Worm (Caenorhabditis elegans): ENCODE measurements around the gene srh-92.

srh-92 gene

ce11 chrV:7420162-7420561 lies 40.6 kb downstream of the srh-92 start, which contains the start of gene srxa-4:
Gene srxa-4 (plus strand): TSS chrV:7420462.
- TF ChIP-seq unc-62 (GFP tag; optimal IDR thresholded peaks at IDR 0.05) (no peak), F13H6.1 (tag; optimal IDR thresholded peaks at IDR 0.05) (no peak), sem-4 (tag; optimal IDR thresholded peaks at IDR 0.05) (no peak), elt-3 (tag; optimal IDR thresholded peaks at IDR 0.05) (no peak), Y55F3AM.14 (GFP tag; optimal IDR thresholded peaks at IDR 0.05) (no peak), sma-9 (GFP tag; optimal IDR thresholded peaks at IDR 0.05) (no peak), sma-9 (tag; optimal IDR thresholded peaks at IDR 0.05) (no peak)

DNA sequence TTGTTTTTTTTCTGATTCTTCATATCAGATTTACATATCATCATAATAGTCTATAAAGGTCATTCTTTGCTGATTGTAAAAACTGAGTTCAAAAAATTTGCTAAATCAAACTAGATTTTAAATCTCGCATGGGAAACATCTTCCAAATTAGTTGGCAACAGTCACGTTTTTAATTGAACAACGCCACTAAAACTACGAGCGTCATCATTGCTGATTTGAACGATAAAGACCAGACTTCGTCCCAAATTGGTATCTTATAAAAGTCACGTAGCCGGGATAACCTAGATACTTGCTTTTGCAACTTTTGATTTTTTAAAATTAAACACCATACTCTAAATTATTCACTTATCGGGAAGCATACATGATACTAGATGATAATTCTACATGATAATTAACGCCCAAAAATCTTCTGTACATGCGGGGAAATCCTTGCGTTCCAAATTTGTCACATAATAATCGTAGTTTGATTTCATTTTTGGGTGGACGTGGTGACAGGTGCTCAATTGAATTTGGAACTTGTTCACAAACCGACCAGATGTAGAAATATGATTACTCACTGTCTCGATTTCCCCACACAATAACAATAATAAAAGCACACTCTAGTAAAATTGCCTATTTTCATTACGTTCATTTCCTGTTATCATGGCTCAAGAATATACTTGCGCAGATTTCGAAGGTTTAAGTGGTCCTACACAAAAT lies 43.6 kb downstream of the srh-92 start, which contains the start of gene srw-67:
Gene srw-67 (plus strand): TSS at position 643 of the 699 bp plus-strand sequence.
- TF ChIP-seq nhr-25 (tag; optimal IDR thresholded peaks at IDR 0.05): peak; percentile 51
- TF ChIP-seq lin-11 (tag; optimal IDR thresholded peaks at IDR 0.05): no peak

DNA sequence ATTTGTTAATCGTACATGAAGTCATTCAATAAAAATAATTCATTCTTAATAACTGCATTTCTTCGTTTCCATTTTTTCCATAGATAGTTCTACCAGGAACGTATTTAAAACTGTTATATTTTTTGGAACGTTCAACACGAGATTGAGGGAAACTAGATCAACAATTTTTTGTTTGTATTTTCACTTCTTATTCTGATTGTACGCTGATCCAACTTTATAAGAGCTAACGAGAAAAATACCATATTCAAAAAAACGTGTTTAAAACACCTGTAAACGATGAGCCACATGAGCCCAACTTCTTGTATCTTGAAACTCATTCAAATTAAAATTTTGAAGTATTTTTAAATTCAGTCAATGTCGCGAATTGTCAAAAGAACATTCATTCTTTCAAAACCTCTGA lies 44.2 kb downstream of the srh-92 start:
- TF ChIP-seq sma-3 (GFP tag; optimal IDR thresholded peaks at IDR 0.05) (peak; percentile 1), nhr-21 (tag; optimal IDR thresholded peaks at IDR 0.05) (peak; percentile 31), egl-27 (tag; optimal IDR thresholded peaks at IDR 0.05) (no peak)

ce11 chrV:7415780-7416428 lies 44.9 kb downstream of the srh-92 start, which contains the start of gene F18E3.13:
Gene F18E3.13 (plus strand): TSS chrV:7416164.
- no peak for TF ChIP-seq alr-1 (tag; optimal IDR thresholded peaks at IDR 0.05)
- no peak for TF ChIP-seq zag-1 (tag; optimal IDR thresholded peaks at IDR 0.05)
- TF ChIP-seq elt-1 (tag; optimal IDR thresholded peaks at IDR 0.05): no peak
- TF ChIP-seq unc-62 (GFP tag; optimal IDR thresholded peaks at IDR 0.05): no peak
- no peak for TF ChIP-seq ceh-82 (tag; optimal IDR thresholded peaks at IDR 0.05)
- TF ChIP-seq lin-11 (tag; optimal IDR thresholded peaks at IDR 0.05): no peak
- TF ChIP-seq lsy-2 (tag; optimal IDR thresholded peaks at IDR 0.05): peak in 1 of 2 experiments; percentile 25
- no peak for TF ChIP-seq unc-55 (GFP tag; optimal IDR thresholded peaks at IDR 0.05)
- TF ChIP-seq ztf-1 (GFP tag; conservative IDR thresholded peaks at IDR 0.05): no peak
- no peak for TF ChIP-seq lin-13 (GFP tag; optimal IDR thresholded peaks at IDR 0.05)
- TF ChIP-seq nhr-12 (tag; optimal IDR thresholded peaks at IDR 0.05): no peak
- TF ChIP-seq unc-39 (tag; optimal IDR thresholded peaks at IDR 0.05): no peak
- TF ChIP-seq peb-1 (tag; optimal IDR thresholded peaks at IDR 0.05): no peak
- no peak for TF ChIP-seq ztf-4 (tag; optimal IDR thresholded peaks at IDR 0.05)
- peak; percentile 86 for TF ChIP-seq ama-1 (optimal IDR thresholded peaks at IDR 0.05)
- TF ChIP-seq C34F6.9 (tag; optimal IDR thresholded peaks at IDR 0.05): no peak
- TF ChIP-seq crh-2 (tag; optimal IDR thresholded peaks at IDR 0.05): no peak
- TF ChIP-seq nhr-21 (tag; optimal IDR thresholded peaks at IDR 0.05): peak; percentile 97
- TF ChIP-seq elt-3 (tag; optimal IDR thresholded peaks at IDR 0.05): no peak
- TF ChIP-seq mdl-1 (tag; optimal IDR thresholded peaks at IDR 0.05): peak; percentile 7 to 63
- TF ChIP-seq aly-2 (tag; optimal IDR thresholded peaks at IDR 0.05): no peak
- no peak for TF ChIP-seq nhr-23 (tag; optimal IDR thresholded peaks at IDR 0.05)
- TF ChIP-seq ceh-16 (tag; optimal IDR thresholded peaks at IDR 0.05): no peak
- TF ChIP-seq nhr-129 (tag; optimal IDR thresholded peaks at IDR 0.05): peak; percentile 69
- TF ChIP-seq F13H6.1 (tag; optimal IDR thresholded peaks at IDR 0.05): peak; percentile 35
- peak; percentile 65 for TF ChIP-seq egl-27 (tag; optimal IDR thresholded peaks at IDR 0.05)
- TF ChIP-seq nhr-77 (tag; optimal IDR thresholded peaks at IDR 0.05): no peak
- peak; percentile 93 for TF ChIP-seq nhr-25 (tag; optimal IDR thresholded peaks at IDR 0.05)
- TF ChIP-seq fos-1 (tag; optimal IDR thresholded peaks at IDR 0.05): peak; percentile 21
- TF ChIP-seq ztf-11 (tag; optimal IDR thresholded peaks at IDR 0.05): no peak
- no peak for TF ChIP-seq ZK546.5 (tag; optimal IDR thresholded peaks at IDR 0.05)
- TF ChIP-seq sem-4 (tag; optimal IDR thresholded peaks at IDR 0.05): peak; percentile 48
- no peak for TF ChIP-seq gmeb-1 (tag; optimal IDR thresholded peaks at IDR 0.05)
- no peak for TF ChIP-seq lin-39 (tag; optimal IDR thresholded peaks at IDR 0.05)
- TF ChIP-seq skn-1 (tag; optimal IDR thresholded peaks at IDR 0.05): no peak
- TF ChIP-seq sma-9 (GFP tag; optimal IDR thresholded peaks at IDR 0.05): peak; percentile 95
- TF ChIP-seq sma-9 (tag; optimal IDR thresholded peaks at IDR 0.05): no peak
- TF ChIP-seq nhr-10 (tag; optimal IDR thresholded peaks at IDR 0.05): no peak
- no peak for TF ChIP-seq nhr-11 (tag; optimal IDR thresholded peaks at IDR 0.05)
- TF ChIP-seq nhr-237 (tag; optimal IDR thresholded peaks at IDR 0.05): no peak
- TF ChIP-seq snpc-4 (tag; optimal IDR thresholded peaks at IDR 0.05): no peak
- no peak for TF ChIP-seq mbf-1 (tag; optimal IDR thresholded peaks at IDR 0.05)
- no peak for TF ChIP-seq mab-5 (tag; optimal IDR thresholded peaks at IDR 0.05)
- TF ChIP-seq Y55F3AM.14 (GFP tag; optimal IDR thresholded peaks at IDR 0.05): peak; percentile 46
- TF ChIP-seq dmd-4 (tag; optimal IDR thresholded peaks at IDR 0.05): no peak

All from whole organism, L2 larva.